Fruit fly (Drosophila melanogaster) whole organism, embryonic: Measurements from ENCODE around the gene CG13049.

ENCODE experiments used
- Antp ChIP-seq: fragments of 200-800 bp; sonication (Bioruptor generic); optimal IDR thresholded peaks from 3 replicates; lab custom pipeline; 2016; ENCODE audit warnings: missing biosample characterization, missing genetic modification characterization
- CG10147 ChIP-seq: fragments of 200-800 bp; sonication (Bioruptor generic); optimal IDR thresholded peaks from 2 replicates; lab custom pipeline; 2019; ENCODE audit warnings: missing biosample characterization, mild to moderate bottlenecking, missing genetic modification characterization, moderate library complexity
- CG10274 ChIP-seq: fragments of 200-800 bp; sonication (Bioruptor generic); optimal IDR thresholded peaks from 3 replicates; lab custom pipeline; 2017; ENCODE audit warnings: missing biosample characterization, mild to moderate bottlenecking, missing genetic modification characterization
- CG10565 ChIP-seq: fragments of 200-800 bp; sonication (Bioruptor generic); optimal IDR thresholded peaks from 3 replicates; lab custom pipeline; 2016; ENCODE audit warnings: missing biosample characterization, mild to moderate bottlenecking, missing genetic modification characterization
- CG11560 ChIP-seq: fragments of 200-800 bp; sonication (Bioruptor generic); IDR thresholded peaks from 3 replicates; pipeline ENCODE4 v1.3.6; 2022; ENCODE audit warnings: missing biosample characterization, missing genetic modification characterization
- CG11695 ChIP-seq: fragments of 200-800 bp; sonication (Bioruptor generic); IDR thresholded peaks from 3 replicates; pipeline ENCODE4 v1.3.6; 2022; ENCODE audit warnings: missing biosample characterization, missing genetic modification characterization
- CG12744 ChIP-seq: fragments of 200-800 bp; sonication (Bioruptor generic); optimal IDR thresholded peaks from 2 replicates; lab custom pipeline; 2016; ENCODE audit warnings: missing biosample characterization, missing genetic modification characterization
- CG13296 ChIP-seq: fragments of 200-800 bp; sonication (Bioruptor generic); optimal IDR thresholded peaks from 3 replicates; lab custom pipeline; 2018; ENCODE audit warnings: missing biosample characterization, mild to moderate bottlenecking, missing genetic modification characterization
- CG15011 ChIP-seq: fragments of 200-800 bp; sonication (Bioruptor generic); optimal IDR thresholded peaks from 3 replicates; lab custom pipeline; 2018; ENCODE audit warnings: missing biosample characterization, mild to moderate bottlenecking, missing genetic modification characterization
- CG1529 ChIP-seq: fragments of 200-800 bp; sonication (Bioruptor generic); optimal IDR thresholded peaks from 3 replicates; lab custom pipeline; 2018; ENCODE audit warnings: missing biosample characterization, missing genetic modification characterization
- CG17912 ChIP-seq: fragments of 200-800 bp; sonication (Bioruptor generic); optimal IDR thresholded peaks from 2 replicates; lab custom pipeline; 2018; ENCODE audit warnings: missing biosample characterization, mild to moderate bottlenecking, missing genetic modification characterization
- CG31441 ChIP-seq: fragments of 200-800 bp; sonication (Bioruptor generic); IDR thresholded peaks from 2 replicates; pipeline ENCODE4 v1.3.6; 2022; ENCODE audit warnings: missing biosample characterization, missing genetic modification characterization
- CG3281 ChIP-seq: fragments of 200-800 bp; sonication (Bioruptor generic); optimal IDR thresholded peaks from 3 replicates; lab custom pipeline; 2017; ENCODE audit warnings: missing biosample characterization, mild to moderate bottlenecking, missing genetic modification characterization
- CG34376 ChIP-seq: fragments of 200-800 bp; sonication (Bioruptor generic); optimal IDR thresholded peaks from 2 replicates; lab custom pipeline; 2018; ENCODE audit warnings: missing biosample characterization, mild to moderate bottlenecking, missing genetic modification characterization
- CG3838 ChIP-seq: fragments of 200-800 bp; sonication (Bioruptor generic); optimal IDR thresholded peaks from 3 replicates; lab custom pipeline; 2016; ENCODE audit warnings: missing biosample characterization, missing genetic modification characterization
- CG4282 ChIP-seq: fragments of 200-800 bp; sonication (Bioruptor generic); optimal IDR thresholded peaks from 2 replicates; lab custom pipeline; 2016; ENCODE audit warnings: missing biosample characterization, missing genetic modification characterization
- CG43689 ChIP-seq: fragments of 200-800 bp; sonication (Bioruptor generic); IDR thresholded peaks from 2 replicates; pipeline ENCODE4 v1.3.6; 2022; ENCODE audit warnings: missing biosample characterization, missing genetic modification characterization
- CG4820 ChIP-seq: fragments of 200-800 bp; sonication (Bioruptor generic); optimal IDR thresholded peaks from 3 replicates; lab custom pipeline; 2016; ENCODE audit warnings: missing biosample characterization, missing genetic modification characterization
- CG5245 ChIP-seq: fragments of 200-800 bp; sonication (Bioruptor generic); optimal IDR thresholded peaks from 3 replicates; lab custom pipeline; 2016; ENCODE audit warnings: missing biosample characterization, missing genetic modification characterization
- CG6272 ChIP-seq: fragments of 200-800 bp; sonication (Bioruptor generic); IDR thresholded peaks from 2 replicates; pipeline ENCODE4 v1.3.6; 2022; ENCODE audit warnings: missing biosample characterization, missing genetic modification characterization
- CG6683 ChIP-seq: fragments of 200-800 bp; sonication (Bioruptor generic); optimal IDR thresholded peaks from 2 replicates; lab custom pipeline; 2017; ENCODE audit warnings: missing biosample characterization, mild to moderate bottlenecking, missing genetic modification characterization, missing genetic modification reagents
- CG6854 ChIP-seq: fragments of 200-800 bp; sonication (Bioruptor generic); optimal IDR thresholded peaks from 3 replicates; lab custom pipeline; 2017; ENCODE audit warnings: missing biosample characterization, mild to moderate bottlenecking, missing genetic modification characterization
- CG7839 ChIP-seq: fragments of 200-800 bp; sonication (Bioruptor generic); optimal IDR thresholded peaks from 3 replicates; lab custom pipeline; 2018; ENCODE audit warnings: missing biosample characterization, mild to moderate bottlenecking, missing genetic modification characterization, moderate library complexity
- CG8924 ChIP-seq: fragments of 200-800 bp; optimal IDR thresholded peaks from 3 replicates; lab custom pipeline; 2019; ENCODE audit warnings: missing biosample characterization, mild to moderate bottlenecking, missing genetic modification characterization, moderate library complexity
- CG9437 ChIP-seq: fragments of 200-800 bp; sonication (Bioruptor generic); optimal IDR thresholded peaks from 2 replicates; lab custom pipeline; 2018; ENCODE audit warnings: missing biosample characterization, mild to moderate bottlenecking, missing genetic modification characterization
- Camta ChIP-seq: fragments of 200-800 bp; sonication (Bioruptor generic); optimal IDR thresholded peaks from 2 replicates; lab custom pipeline; 2016; ENCODE audit warnings: missing biosample characterization, missing genetic modification characterization
- Chrac-16 ChIP-seq: fragments of 200-800 bp; sonication (Bioruptor generic); optimal IDR thresholded peaks from 3 replicates; lab custom pipeline; 2016; ENCODE audit warnings: missing biosample characterization, missing genetic modification characterization
- Doc3 ChIP-seq: fragments of 200-800 bp; sonication (Bioruptor generic); IDR thresholded peaks from 3 replicates; pipeline ENCODE4 v1.3.6; 2022; ENCODE audit warnings: missing biosample characterization, missing genetic modification characterization; ENCODE audit not compliant: partially characterized antibody
- Elba2 ChIP-seq: fragments of 200-800 bp; sonication (Bioruptor generic); optimal IDR thresholded peaks from 3 replicates; lab custom pipeline; 2016; ENCODE audit warnings: missing biosample characterization, missing genetic modification characterization
- Gsc ChIP-seq: fragments of 200-800 bp; sonication (Bioruptor generic); IDR thresholded peaks from 2 replicates; pipeline ENCODE4 v1.3.6; 2022; ENCODE audit warnings: missing biosample characterization, missing genetic modification characterization
- Hr78 ChIP-seq, 2 experiments: fragments of 200-800 bp in 1 of 2; fragments of >200 bp in 1 of 2; sonication (Bioruptor generic) in 1 of 2; optimal IDR thresholded peaks; 2 replicates each; lab custom pipeline; 2017 to 2019; ENCODE audit warnings: missing biosample characterization in 2 of 2, missing genetic modification characterization in 2 of 2, mild to moderate bottlenecking in 1 of 2, moderate library complexity in 1 of 2
- Lpt ChIP-seq: fragments of >200 bp; optimal IDR thresholded peaks from 2 replicates; lab custom pipeline; 2018; ENCODE audit warnings: missing biosample characterization, missing genetic modification characterization
- Mad ChIP-seq: fragments of 200-800 bp; sonication (Bioruptor generic); optimal IDR thresholded peaks from 2 replicates; lab custom pipeline; 2016; ENCODE audit warnings: missing biosample characterization, missing genetic modification characterization
- Med ChIP-seq: fragments of 200-800 bp; sonication (Bioruptor generic); peaks from one replicate; lab custom pipeline; 2016; ENCODE audit warnings: missing biosample characterization, missing genetic modification characterization, mild to moderate bottlenecking, inconsistent platforms, moderate library complexity
- NC2β ChIP-seq: fragments of 200-800 bp; sonication (Bioruptor generic); optimal IDR thresholded peaks from 2 replicates; lab custom pipeline; 2016; ENCODE audit warnings: missing biosample characterization, missing genetic modification characterization
- Ravus ChIP-seq: fragments of 200-800 bp; sonication (Bioruptor generic); IDR thresholded peaks from 2 replicates; pipeline ENCODE4 v1.3.6; 2022; ENCODE audit warnings: missing biosample characterization, missing genetic modification characterization
- Stat92E ChIP-seq, 3 experiments: fragments of >200 bp in 2 of 3; fragments of 200-800 bp in 1 of 3; sonication (Bioruptor generic) in 1 of 3; optimal IDR thresholded peaks; 2 replicates each; lab custom pipeline; 2017 to 2019; ENCODE audit warnings: missing biosample characterization in 3 of 3, missing genetic modification characterization in 3 of 3, mild to moderate bottlenecking in 1 of 3, moderate library complexity in 1 of 3
- TFAM ChIP-seq: fragments of 200-800 bp; sonication (Bioruptor generic); optimal IDR thresholded peaks from 2 replicates; lab custom pipeline; 2017; ENCODE audit warnings: missing biosample characterization, missing genetic modification characterization, inconsistent platforms
- bsh ChIP-seq, 2 experiments: fragments of 200-800 bp; sonication (Bioruptor generic); optimal IDR thresholded peaks; 2 replicates each; lab custom pipeline; 2017 to 2018; ENCODE audit warnings: mild to moderate bottlenecking in 2 of 2, missing biosample characterization in 2 of 2, missing genetic modification characterization in 2 of 2, moderate library complexity in 1 of 2
- cad ChIP-seq: fragments of >200 bp; optimal IDR thresholded peaks from 2 replicates; lab custom pipeline; 2017; ENCODE audit warnings: missing biosample characterization, missing genetic modification characterization
- dati ChIP-seq: fragments of 200-800 bp; sonication (Bioruptor generic); IDR thresholded peaks from 2 replicates; pipeline ENCODE4 v1.3.6; 2022; ENCODE audit warnings: missing biosample characterization, missing genetic modification characterization
- fd3F ChIP-seq: fragments of 200-800 bp; sonication (Bioruptor generic); optimal IDR thresholded peaks from 2 replicates; lab custom pipeline; 2018; ENCODE audit warnings: missing biosample characterization, mild to moderate bottlenecking, missing genetic modification characterization, moderate library complexity
- fu2 ChIP-seq: fragments of 200-800 bp; sonication (Bioruptor generic); optimal IDR thresholded peaks from 2 replicates; lab custom pipeline; 2016; ENCODE audit warnings: missing biosample characterization, missing genetic modification characterization
- gce ChIP-seq: fragments of 200-800 bp; sonication (Bioruptor generic); IDR thresholded peaks from 3 replicates; pipeline ENCODE4 v1.3.6; 2022; ENCODE audit warnings: missing biosample characterization, missing genetic modification characterization
- h ChIP-seq: fragments of >200 bp; optimal IDR thresholded peaks from 2 replicates; lab custom pipeline; 2017
- ken ChIP-seq: fragments of 200-800 bp; sonication (Bioruptor generic); IDR thresholded peaks from 3 replicates; pipeline ENCODE4 v1.3.6; 2022; ENCODE audit warnings: missing biosample characterization, missing genetic modification characterization
- nerfin-1 ChIP-seq: fragments of 200-800 bp; sonication (Bioruptor generic); optimal IDR thresholded peaks from 3 replicates; lab custom pipeline; 2019; ENCODE audit warnings: missing biosample characterization, mild to moderate bottlenecking, missing genetic modification characterization, moderate library complexity
- pros ChIP-seq: fragments of 200-800 bp; sonication (Bioruptor generic); optimal IDR thresholded peaks from 3 replicates; lab custom pipeline; 2019; ENCODE audit warnings: missing biosample characterization, mild to moderate bottlenecking, missing genetic modification characterization, moderate library complexity
- row ChIP-seq: fragments of 200-800 bp; sonication (Bioruptor generic); IDR thresholded peaks from 3 replicates; pipeline ENCODE4 v1.3.6; 2022; ENCODE audit warnings: missing biosample characterization, missing genetic modification characterization
- sima ChIP-seq: fragments of 200-800 bp; sonication (Bioruptor generic); optimal IDR thresholded peaks from 2 replicates; lab custom pipeline; 2016; ENCODE audit warnings: missing biosample characterization, missing genetic modification characterization
- so ChIP-seq: fragments of 200-800 bp; sonication (Bioruptor generic); IDR thresholded peaks from 3 replicates; pipeline ENCODE4 v1.3.6; 2022; ENCODE audit warnings: missing biosample characterization, missing genetic modification characterization
- sqz ChIP-seq: fragments of 200-800 bp; sonication (Bioruptor generic); optimal IDR thresholded peaks from 3 replicates; lab custom pipeline; 2018; ENCODE audit warnings: missing biosample characterization, mild to moderate bottlenecking, missing genetic modification characterization
- wdn ChIP-seq: fragments of 200-800 bp; sonication (Bioruptor generic); IDR thresholded peaks from 2 replicates; pipeline ENCODE4 v1.3.6; 2022; ENCODE audit warnings: missing biosample characterization, missing genetic modification characterization

CG13049 gene

dm6 chr3L:16289067-16289466 is 7.3 kb upstream of the CG13049 start (continued):
- TF ChIP-seq Elba2 (no peak), CG6854 (no peak), CG11560 (tag; lab: Robert Waterston, UW) (no peak), CG7839 (peak; percentile 39), nerfin-1 (tag; lab: Kevin White, UChicago) (no peak), CG6683 (GFP tag; lab: Kevin White, UChicago) (no peak), pros (no peak), CG6272 (GFP tag; lab: Robert Waterston, UW) (no peak), TFAM (GFP tag; lab: Kevin White, UChicago) (no peak), CG5245 (no peak), so (GFP tag; lab: Robert Waterston, UW) (peak; percentile 58; the same call in 2 of the 3 replicates), CG3838 (no peak), fd3F (GFP tag; lab: Kevin White, UChicago) (peak; percentile 36), CG17912 (no peak), CG34376 (GFP tag; lab: Kevin White, UChicago) (no peak), CG10565 (GFP tag; lab: Kevin White, UChicago) (no peak), CG1529 (GFP tag; lab: Kevin White, UChicago) (no peak), cad (GFP tag; lab: Kevin White, UChicago) (no peak), dati (GFP tag; lab: Robert Waterston, UW) (no peak), CG11695 (GFP tag; lab: Robert Waterston, UW) (0 out of 3 replicates have a peak, but pooled peaks have one; percentile 27), Gsc (GFP tag; lab: Robert Waterston, UW) (no peak), sqz (no peak), CG15011 (GFP tag; lab: Kevin White, UChicago) (no peak), CG9437 (GFP tag; lab: Kevin White, UChicago) (peak; percentile 25), gce (no peak), Ravus (GFP tag; lab: Robert Waterston, UW) (no peak), bsh (GFP tag; optimal IDR thresholded peaks at IDR 0.05; lab: Kevin White, UChicago) (no peak), Camta (no peak), wdn (no peak), Doc3 (GFP tag; lab: Robert Waterston, UW) (no peak), CG4282 (no peak), CG10274 (GFP tag; lab: Kevin White, UChicago) (no peak), CG10147 (GFP tag; lab: Kevin White, UChicago) (no peak), ken (GFP tag; lab: Robert Waterston, UW) (no peak), Hr78 (GFP tag; optimal IDR thresholded peaks at IDR 0.05; lab: Kevin White, UChicago) (no peak), sima (GFP tag; lab: Kevin White, UChicago) (no peak), CG4820 (no peak), h (lab: Kevin White, UChicago) (no peak), CG3281 (GFP tag; lab: Kevin White, UChicago) (no peak), Mad (no peak), CG13296 (GFP tag; lab: Kevin White, UChicago) (peak; percentile 39), NC2β (no peak), CG8924 (tag; lab: Kevin White, UChicago) (no peak), CG43689 (GFP tag; lab: Robert Waterston, UW) (no peak), Lpt (GFP tag; lab: Kevin White, UChicago) (no peak), Chrac-16 (GFP tag; lab: Kevin White, UChicago) (peak; percentile 9), Med (GFP tag; lab: Kevin White, UChicago) (no peak), row (GFP tag; lab: Robert Waterston, UW) (peak; percentile 34; the same call in 1 of the 3 replicates), CG12744 (GFP tag; lab: Kevin White, UChicago) (no peak), fu2 (GFP tag; lab: Kevin White, UChicago) (no peak), Stat92E (GFP tag; optimal IDR thresholded peaks at IDR 0.05; lab: Kevin White, UChicago) (no peak), CG31441 (no peak), Antp (no peak)
